Worm (Caenorhabditis elegans) whole organism, L2 larva: ENCODE data around the gene sdz-19.
A peak's percentile ranks its signal among the peaks of the same experiment; 100 is the strongest.

Experiments used
- F13H6.1 ChIP-seq: sonication (generic microtip); optimal IDR thresholded peaks from 2 replicates; lab custom pipeline; 2016; ENCODE audit warnings: missing genetic modification characterization, missing compliant biosample characterization
- R02D3.7 ChIP-seq: fragments of 150-350 bp; optimal IDR thresholded peaks from 2 replicates; lab custom pipeline; 2014; ENCODE audit warnings: missing biosample characterization, missing genetic modification characterization
- ZK546.5 ChIP-seq: sonication (generic microtip); optimal IDR thresholded peaks from 2 replicates; lab custom pipeline; 2017; ENCODE audit warnings: missing biosample characterization, missing genetic modification characterization
- ama-1 ChIP-seq: fragments of 150-350 bp; optimal IDR thresholded peaks from 2 replicates; lab custom pipeline; 2018; ENCODE audit warnings: inconsistent platforms
- fos-1 ChIP-seq: fragments of 150-350 bp; optimal IDR thresholded peaks from 2 replicates; lab custom pipeline; 2014; ENCODE audit warnings: missing biosample characterization, missing genetic modification characterization
- lin-13 ChIP-seq: fragments of 150-350 bp; optimal IDR thresholded peaks from 2 replicates; lab custom pipeline; 2014; ENCODE audit warnings: missing biosample characterization, missing genetic modification reagents, missing genetic modification characterization
- lsy-2 ChIP-seq, 2 experiments: fragments of 150-350 bp in 1 of 2; sonication (generic microtip) in 1 of 2; optimal IDR thresholded peaks; 2 replicates each; lab custom pipeline; 2014 to 2017; ENCODE audit warnings: missing biosample characterization in 2 of 2, missing genetic modification characterization in 2 of 2
- mdl-1 ChIP-seq, 2 experiments: fragments of 150-350 bp in 1 of 2; sonication (generic microtip) in 1 of 2; optimal IDR thresholded peaks; 2 replicates each; lab custom pipeline; 2017; ENCODE audit warnings: missing biosample characterization in 2 of 2, missing genetic modification characterization in 2 of 2
- nhr-11 ChIP-seq: fragments of 150-350 bp; optimal IDR thresholded peaks from 2 replicates; lab custom pipeline; 2014; ENCODE audit warnings: missing biosample characterization, missing genetic modification characterization
- nhr-12 ChIP-seq: fragments of 150-350 bp; optimal IDR thresholded peaks from 2 replicates; lab custom pipeline; 2014; ENCODE audit warnings: missing biosample characterization, missing genetic modification characterization
- nhr-25 ChIP-seq: fragments of 150-350 bp; sonication (generic microtip); optimal IDR thresholded peaks from 3 replicates; lab custom pipeline; 2014; ENCODE audit warnings: missing biosample characterization, missing genetic modification characterization
- snpc-4 ChIP-seq: fragments of 150-350 bp; optimal IDR thresholded peaks from 2 replicates; lab custom pipeline; 2014; ENCODE audit warnings: missing biosample characterization, missing genetic modification characterization
- unc-55 ChIP-seq: fragments of 150-350 bp; sonication (generic microtip); optimal IDR thresholded peaks from 3 replicates; lab custom pipeline; 2014; ENCODE audit warnings: missing biosample characterization, missing genetic modification reagents, missing genetic modification characterization
- unc-62 ChIP-seq: fragments of 150-350 bp; optimal IDR thresholded peaks from 2 replicates; lab custom pipeline; 2014; ENCODE audit warnings: missing biosample characterization, missing genetic modification reagents, missing genetic modification characterization

- TF ChIP-seq fos-1 (tag; lab: Kevin White, UChicago) (peak; percentile 19), unc-62 (GFP tag; lab: Kevin White, UChicago) (no peak), ama-1 (lab: Kevin White, UChicago) (no peak), R02D3.7 (tag; lab: Kevin White, UChicago) (no peak), F13H6.1 (tag; lab: Kevin White, UChicago) (peak; percentile 50), mdl-1 (tag; optimal IDR thresholded peaks at IDR 0.05; lab: Kevin White, UChicago) (peak in 1 of 2 experiments; percentile 40), snpc-4 (tag; lab: Kevin White, UChicago) (no peak), lin-13 (GFP tag; lab: Kevin White, UChicago) (peak; percentile 32), nhr-25 (peak; percentile 72), ZK546.5 (tag; lab: Kevin White, UChicago) (no peak), lsy-2 (tag; optimal IDR thresholded peaks at IDR 0.05; lab: Kevin White, UChicago) (peak in 1 of 2 experiments; percentile 67), unc-55 (GFP tag; lab: Kevin White, UChicago) (peak; percentile 53), nhr-11 (no peak), nhr-12 (tag; lab: Kevin White, UChicago) (no peak)
Observed at ce11 chrX:12517307-12517706, 14.2 kb upstream of the sdz-19 start.
